Worm (Caenorhabditis elegans) whole organism, L2 larva: Measurements from ENCODE around the gene R07E5.17.

Experiments
- ceh-82 ChIP-seq: fragments of 150-350 bp; optimal IDR thresholded peaks from 2 replicates; lab custom pipeline; 2014; ENCODE audit warnings: missing biosample characterization, missing genetic modification characterization
- crh-2 ChIP-seq: sonication (generic microtip); optimal IDR thresholded peaks from 2 replicates; lab custom pipeline; 2017; ENCODE audit warnings: missing biosample characterization, missing genetic modification characterization

- TF ChIP-seq ceh-82 (no peak), crh-2 (tag; lab: Kevin White, UChicago) (no peak)
Measured at ce11 chrIII:4408251-4408650, 4.0 kb upstream of the R07E5.17 start, which contains the start of gene gpch-1.
